Fruit fly (Drosophila melanogaster) whole organism, prepupa: Measurements from ENCODE around the gene raw.

Experiments
- CG10669 ChIP-seq: fragments of 200-800 bp; sonication (Bioruptor generic); optimal IDR thresholded peaks from 3 replicates; lab custom pipeline; 2018; ENCODE audit warnings: missing biosample characterization, mild to moderate bottlenecking, missing genetic modification characterization, moderate library complexity
- CG6808 ChIP-seq: fragments of 200-800 bp; sonication (Bioruptor generic); optimal IDR thresholded peaks from 3 replicates; lab custom pipeline; 2017; ENCODE audit warnings: missing biosample characterization, missing genetic modification characterization, mild to moderate bottlenecking, moderate library complexity, missing genetic modification reagents
- Ets96B ChIP-seq: fragments of 200-800 bp; optimal IDR thresholded peaks from 2 replicates; lab custom pipeline; 2019; ENCODE audit warnings: missing biosample characterization, mild to moderate bottlenecking, missing genetic modification characterization, moderate library complexity
- Sox102F ChIP-seq: fragments of 200-800 bp; sonication (Bioruptor generic); optimal IDR thresholded peaks from 2 replicates; lab custom pipeline; 2016; ENCODE audit warnings: missing biosample characterization, mild to moderate bottlenecking, missing genetic modification characterization
- cyc ChIP-seq: fragments of 200-800 bp; sonication (Bioruptor generic); optimal IDR thresholded peaks from 3 replicates; lab custom pipeline; 2016; ENCODE audit warnings: missing biosample characterization, missing genetic modification characterization

dm6 chr2L:8700870-8701616, 39.4 kb downstream of the raw start:
- TF ChIP-seq cyc (GFP tag; lab: Kevin White, UChicago) (no peak), CG10669 (no peak), CG6808 (GFP tag; lab: Kevin White, UChicago) (peak; percentile 43), Sox102F (GFP tag; lab: Kevin White, UChicago) (no peak), Ets96B (tag; lab: Kevin White, UChicago) (no peak)
